Fruit fly (Drosophila melanogaster): ENCODE results near the gene CG42331.

The CG42331 gene

DNA sequence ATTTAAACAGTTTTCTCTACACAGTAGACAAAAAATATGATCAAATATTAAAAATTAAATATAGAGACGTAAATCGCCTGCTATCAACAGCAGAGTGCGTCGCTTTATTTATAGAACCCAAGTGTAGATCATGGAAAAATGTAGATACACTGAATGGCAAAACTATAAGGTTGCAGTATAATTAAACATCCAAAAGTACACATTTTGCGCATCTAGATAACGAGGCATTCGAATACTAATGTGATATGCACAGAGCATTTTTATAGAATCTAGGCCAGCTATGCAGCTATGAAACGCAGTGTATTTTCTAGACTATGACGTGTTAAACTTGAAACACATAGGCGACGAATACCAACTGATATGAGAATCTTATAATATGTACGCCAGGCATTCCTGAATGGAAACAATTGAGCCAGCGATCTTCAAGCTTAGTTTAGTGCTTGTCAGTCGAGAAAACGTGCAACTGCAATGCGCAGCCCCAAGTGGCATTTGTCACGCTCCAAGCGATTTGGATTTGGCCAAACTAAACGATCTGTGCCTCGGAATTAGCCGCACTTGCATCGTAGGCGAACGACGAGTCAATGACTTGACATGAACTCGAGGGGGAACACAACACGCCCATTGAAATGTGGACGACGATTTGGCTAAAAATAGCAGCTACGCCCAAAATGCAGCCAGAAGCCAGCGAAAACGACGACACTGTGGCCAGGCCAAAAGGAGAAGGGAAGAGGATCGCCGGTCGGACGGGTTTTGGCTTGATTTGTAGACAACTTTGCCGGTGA, 39.1 kb downstream of the CG42331 start (continued):
- TF ChIP-seq BEAF-32 (GFP tag; optimal IDR thresholded peaks at IDR 0.05) (no peak), zfh2 (GFP tag; optimal IDR thresholded peaks at IDR 0.05) (peak; percentile 89), az2 (GFP tag; optimal IDR thresholded peaks at IDR 0.05) (peak; percentile 87), CG6175 (GFP tag; IDR thresholded peaks at IDR 0.05) (peak; percentile 79; the same call in 2 of the 3 replicates), zen (tag; optimal IDR thresholded peaks at IDR 0.05) (peak; percentile 49), cato (GFP tag; optimal IDR thresholded peaks at IDR 0.05; ENCODE audit: borderline replicate concordance) (peak; percentile 65), CG13424 (tag; optimal IDR thresholded peaks at IDR 0.05) (peak; percentile 90), CG6654 (GFP tag; optimal IDR thresholded peaks at IDR 0.05) (peak; percentile 64), CG12299 (tag; optimal IDR thresholded peaks at IDR 0.05) (peak; percentile 73), Sry-β (GFP tag; optimal IDR thresholded peaks at IDR 0.05) (no peak), CG2199 (GFP tag; IDR thresholded peaks at IDR 0.05) (peak; percentile 77; the same call in 2 of the 3 replicates), CG31388 (GFP tag; optimal IDR thresholded peaks at IDR 0.05) (peak; percentile 28), Xbp1 (GFP tag; optimal IDR thresholded peaks at IDR 0.05) (peak; percentile 91), Hand (GFP tag; optimal IDR thresholded peaks at IDR 0.05) (peak; percentile 81), CG10209 (GFP tag; optimal IDR thresholded peaks at IDR 0.05) (peak; percentile 86), ash1 (GFP tag; optimal IDR thresholded peaks at IDR 0.05) (peak; percentile 82), phol (tag; optimal IDR thresholded peaks at IDR 0.05) (peak; percentile 82), btn (GFP tag; optimal IDR thresholded peaks at IDR 0.05) (peak; percentile 73), Rx (GFP tag; IDR thresholded peaks at IDR 0.05) (peak; percentile 79), crp (GFP tag; optimal IDR thresholded peaks at IDR 0.05) (peak in 1 of 2 experiments; percentile 39), tna (GFP tag; IDR thresholded peaks at IDR 0.05; ENCODE audit: partially characterized antibody) (no peak), ac (GFP tag; optimal IDR thresholded peaks at IDR 0.05) (peak; percentile 30), br (optimal IDR thresholded peaks at IDR 0.05) (no peak), pum (GFP tag; optimal IDR thresholded peaks at IDR 0.05) (peak; percentile 67), Myb (GFP tag; optimal IDR thresholded peaks at IDR 0.05) (peak; percentile 75), NfI (GFP tag; optimal IDR thresholded peaks at IDR 0.05) (peak; percentile 93), ERR (GFP tag; optimal IDR thresholded peaks at IDR 0.05) (peak; percentile 86), Nf-YA (GFP tag; IDR thresholded peaks at IDR 0.05) (peak; percentile 82), Awh (GFP tag; IDR thresholded peaks at IDR 0.05) (peak; percentile 86), ato (GFP tag; IDR thresholded peaks at IDR 0.05; ENCODE audit: partially characterized antibody) (no peak), fu2 (GFP tag; optimal IDR thresholded peaks at IDR 0.05) (peak; percentile 84), bab2 (GFP tag; optimal IDR thresholded peaks at IDR 0.05) (peak; percentile 86), BtbVII (GFP tag; optimal IDR thresholded peaks at IDR 0.05) (peak; percentile 89), lola (GFP tag; optimal IDR thresholded peaks at IDR 0.05) (peak in 1 of 3 experiments; percentile 38), Optix (GFP tag; IDR thresholded peaks at IDR 0.05) (peak; percentile 89), org-1 (GFP tag; optimal IDR thresholded peaks at IDR 0.05) (peak; percentile 85), CG3847 (GFP tag; IDR thresholded peaks at IDR 0.05) (peak; percentile 87), CG4730 (GFP tag; IDR thresholded peaks at IDR 0.05) (peak; percentile 85), Dbx (GFP tag; IDR thresholded peaks at IDR 0.05) (peak; percentile 90), kni (GFP tag; optimal IDR thresholded peaks at IDR 0.05) (no peak), CG10654 (GFP tag; optimal IDR thresholded peaks at IDR 0.05) (peak; percentile 67), Gug (GFP tag; IDR thresholded peaks at IDR 0.05) (peak; percentile 90), Camta (GFP tag; optimal IDR thresholded peaks at IDR 0.05) (peak; percentile 78), CG2889 (GFP tag; IDR thresholded peaks at IDR 0.05) (peak; percentile 78; the same call in 2 of the 3 replicates), B-H2 (GFP tag; optimal IDR thresholded peaks at IDR 0.05) (peak; percentile 80), CG7963 (GFP tag; IDR thresholded peaks at IDR 0.05; ENCODE audit: partially characterized antibody) (no peak), CG18619 (GFP tag; optimal IDR thresholded peaks at IDR 0.05) (peak; percentile 86), pan (optimal IDR thresholded peaks at IDR 0.05) (no peak), pan (GFP tag; optimal IDR thresholded peaks at IDR 0.05 in 1 of 2, IDR thresholded peaks at IDR 0.05 in 1 of 2) (peak in 1 of 2 experiments; percentile 93)
